Worm (Caenorhabditis elegans): ENCODE results near the gene C18E9.2.
A peak's percentile ranks its signal among the peaks of the same experiment; 100 is the strongest.

Gene C18E9.2

ce11 chrII:8931405-8932149 is 33.2 kb upstream of the C18E9.2 start (continued):
- peak; percentile 15 for TF ChIP-seq mes-2 (tag; optimal IDR thresholded peaks at IDR 0.05; ENCODE audit: poor library complexity, severe bottlenecking)

ce11 chrII:8932392-8932791 is 32.4 kb upstream of the C18E9.2 start:
- TF ChIP-seq nhr-28 (tag; optimal IDR thresholded peaks at IDR 0.05) (no peak), D1046.2 (GFP tag; IDR thresholded peaks at IDR 0.05) (no peak), aha-1 (tag) (peak; percentile 88), nhr-76 (tag; optimal IDR thresholded peaks at IDR 0.05) (no peak), set-16 (GFP tag; IDR thresholded peaks at IDR 0.05) (peak; percentile 48), snpc-4 (tag; optimal IDR thresholded peaks at IDR 0.05) (no peak), ctbp-1 (GFP tag; IDR thresholded peaks at IDR 0.05) (no peak), dmd-6 (GFP tag; IDR thresholded peaks at IDR 0.05) (no peak), hlh-30 (tag; optimal IDR thresholded peaks at IDR 0.05; ENCODE audit: insufficient read depth) (no peak), nhr-10 (tag; optimal IDR thresholded peaks at IDR 0.05) (no peak), Y75B8A.6 (GFP tag; IDR thresholded peaks at IDR 0.05) (no peak), lsy-2 (tag; optimal IDR thresholded peaks at IDR 0.05) (no peak), fos-1 (tag; optimal IDR thresholded peaks at IDR 0.05) (no peak), egl-27 (tag; optimal IDR thresholded peaks at IDR 0.05) (no peak), fkh-10 (GFP tag; optimal IDR thresholded peaks at IDR 0.05) (no peak)

- TF ChIP-seq ces-1 (GFP tag; optimal IDR thresholded peaks at IDR 0.05) = no peak
- no peak for TF ChIP-seq egl-27 (tag; optimal IDR thresholded peaks at IDR 0.05)
- no peak for TF ChIP-seq daf-19 (GFP tag; conservative IDR thresholded peaks at IDR 0.05)
- TF ChIP-seq mxl-3 (GFP tag; optimal IDR thresholded peaks at IDR 0.05) = no peak
- TF ChIP-seq zip-2 (tag; optimal IDR thresholded peaks at IDR 0.05) = no peak
- peak; percentile 53; the same call in 1 of the 2 replicates for TF ChIP-seq ceh-20 (GFP tag; IDR thresholded peaks at IDR 0.05)
- TF ChIP-seq daf-8 (GFP tag; IDR thresholded peaks at IDR 0.05) = no peak
- peak; percentile 89 for TF ChIP-seq ama-1 (optimal IDR thresholded peaks at IDR 0.05)
- peak in 1 of 2 experiments; percentile 62 for TF ChIP-seq daf-16 (GFP tag; optimal IDR thresholded peaks at IDR 0.05)
- peak; percentile 2 for TF ChIP-seq daf-16 (tag; optimal IDR thresholded peaks at IDR 0.05)
- TF ChIP-seq lin-39 (tag; optimal IDR thresholded peaks at IDR 0.05) = no peak
- no peak for TF ChIP-seq cey-2 (tag; optimal IDR thresholded peaks at IDR 0.05; ENCODE audit: borderline replicate concordance, insufficient read depth)
- TF ChIP-seq ceh-62 (tag; optimal IDR thresholded peaks at IDR 0.05) = no peak
- no peak for TF ChIP-seq F37D6.2 (tag; optimal IDR thresholded peaks at IDR 0.05)
- peak; percentile 54; the same call in 1 of the 2 replicates for TF ChIP-seq vab-7 (GFP tag; IDR thresholded peaks at IDR 0.05)
- no peak for TF ChIP-seq gei-8 (GFP tag; optimal IDR thresholded peaks at IDR 0.05)
- no peak for TF ChIP-seq fkh-10 (GFP tag; optimal IDR thresholded peaks at IDR 0.05)
- TF ChIP-seq T26A8.4 (GFP tag; IDR thresholded peaks at IDR 0.05) = peak; percentile 68; the same call in 1 of the 2 replicates
- TF ChIP-seq hif-1 (tag; optimal IDR thresholded peaks at IDR 0.05) = peak in 1 of 2 experiments; percentile 47
- no peak for TF ChIP-seq unc-39 (tag; optimal IDR thresholded peaks at IDR 0.05)
- 0 out of 2 replicates have a peak, but pooled peaks have one; percentile 30 for TF ChIP-seq lim-7 (GFP tag; IDR thresholded peaks at IDR 0.05)
- peak; percentile 89 for TF ChIP-seq aha-1 (tag)
- TF ChIP-seq madf-5 (GFP tag; IDR thresholded peaks at IDR 0.05) = 0 out of 4 replicates have a peak, but pooled peaks of 1 of the 2 experiments have one; percentile 62
- no peak for TF ChIP-seq ZK546.5 (tag; optimal IDR thresholded peaks at IDR 0.05)
- no peak for TF ChIP-seq ZK337.2 (GFP tag; IDR thresholded peaks at IDR 0.05)
- TF ChIP-seq mdt-29 (GFP tag; IDR thresholded peaks at IDR 0.05) = peak; percentile 65; the same call in 1 of the 2 replicates
- TF ChIP-seq snpc-4 (tag; optimal IDR thresholded peaks at IDR 0.05) = no peak
- no peak for TF ChIP-seq Y5F2A.4 (GFP tag; optimal IDR thresholded peaks at IDR 0.05)
- no peak for TF ChIP-seq duxl-1 (tag; optimal IDR thresholded peaks at IDR 0.05; ENCODE audit: poor library complexity)
- no peak for TF ChIP-seq ceh-82 (tag; optimal IDR thresholded peaks at IDR 0.05)
- peak; percentile 38 for TF ChIP-seq hmg-1.1 (GFP tag; IDR thresholded peaks at IDR 0.05)
- no peak for TF ChIP-seq attf-4 (tag; optimal IDR thresholded peaks at IDR 0.05)
- TF ChIP-seq lin-13 (GFP tag; optimal IDR thresholded peaks at IDR 0.05) = peak; percentile 26
- TF ChIP-seq daf-12 (tag; optimal IDR thresholded peaks at IDR 0.05) = no peak
These were observed 30.9 kb upstream of the C18E9.2 start, which contains the start of gene T21B10.3 for ce11 chrII:8933693-8934432. TSS of gene T21B10.3 (plus strand) at chrII:8934382.
